Fruit fly (Drosophila melanogaster) whole organism, embryonic: ENCODE measurements around the gene orb.

Source experiments
- Abd-B ChIP-seq: fragments of 200-800 bp; sonication (Bioruptor generic); optimal IDR thresholded peaks from 2 replicates; lab custom pipeline; 2018; ENCODE audit warnings: missing biosample characterization, mild to moderate bottlenecking, missing genetic modification characterization, moderate library complexity
- Adf1 ChIP-seq: fragments of 200-800 bp; sonication (Bioruptor generic); IDR thresholded peaks from 2 replicates; pipeline ENCODE4 v1.3.6; 2022; ENCODE audit warnings: missing biosample characterization, missing genetic modification characterization
- Bgb ChIP-seq: fragments of 200-800 bp; sonication (Bioruptor generic); IDR thresholded peaks from 2 replicates; pipeline ENCODE4 v1.3.6; 2022; ENCODE audit warnings: missing biosample characterization, missing genetic modification characterization; ENCODE audit not compliant: partially characterized antibody
- CG10274 ChIP-seq: fragments of 200-800 bp; sonication (Bioruptor generic); optimal IDR thresholded peaks from 3 replicates; lab custom pipeline; 2017; ENCODE audit warnings: missing biosample characterization, mild to moderate bottlenecking, missing genetic modification characterization
- CG10543 ChIP-seq: fragments of 200-800 bp; sonication (Bioruptor generic); optimal IDR thresholded peaks from 3 replicates; lab custom pipeline; 2017; ENCODE audit warnings: missing biosample characterization, mild to moderate bottlenecking, missing genetic modification characterization, moderate library complexity
- CG11085 ChIP-seq: fragments of 200-800 bp; sonication (Bioruptor generic); IDR thresholded peaks from 2 replicates; pipeline ENCODE4 v1.3.6; 2022; ENCODE audit warnings: missing biosample characterization, missing genetic modification characterization
- CG11723 ChIP-seq: fragments of 200-800 bp; sonication (Bioruptor generic); optimal IDR thresholded peaks from 2 replicates; lab custom pipeline; 2017; ENCODE audit warnings: missing biosample characterization, mild to moderate bottlenecking, missing genetic modification characterization
- CG1233 ChIP-seq: fragments of 200-800 bp; sonication (Bioruptor generic); optimal IDR thresholded peaks from 4 replicates; lab custom pipeline; 2018; ENCODE audit warnings: missing biosample characterization, mild to moderate bottlenecking, missing genetic modification characterization
- CG12744 ChIP-seq: fragments of 200-800 bp; sonication (Bioruptor generic); optimal IDR thresholded peaks from 2 replicates; lab custom pipeline; 2016; ENCODE audit warnings: missing biosample characterization, missing genetic modification characterization
- CG12769 ChIP-seq: fragments of 200-800 bp; sonication (Bioruptor generic); optimal IDR thresholded peaks from 2 replicates; lab custom pipeline; 2019; ENCODE audit warnings: missing biosample characterization, mild to moderate bottlenecking, missing genetic modification characterization, moderate library complexity
- CG15073 ChIP-seq: fragments of 200-800 bp; sonication (Bioruptor generic); optimal IDR thresholded peaks from 2 replicates; lab custom pipeline; 2016; ENCODE audit warnings: missing biosample characterization, missing genetic modification characterization
- CG15696 ChIP-seq: fragments of 200-800 bp; sonication (Bioruptor generic); optimal IDR thresholded peaks from 2 replicates; lab custom pipeline; 2019; ENCODE audit warnings: missing biosample characterization, mild to moderate bottlenecking, missing genetic modification characterization, moderate library complexity
- CG1602 ChIP-seq: fragments of 200-800 bp; sonication (Bioruptor generic); optimal IDR thresholded peaks from 3 replicates; lab custom pipeline; 2016; ENCODE audit warnings: missing biosample characterization, missing genetic modification characterization
- CG2712 ChIP-seq: fragments of 200-800 bp; optimal IDR thresholded peaks from 3 replicates; lab custom pipeline; 2019; ENCODE audit warnings: missing biosample characterization, mild to moderate bottlenecking, missing genetic modification characterization, moderate library complexity
- CG31224 ChIP-seq: fragments of 200-800 bp; sonication (Bioruptor generic); IDR thresholded peaks from 2 replicates; pipeline ENCODE4 v1.3.6; 2022; ENCODE audit warnings: missing biosample characterization, missing genetic modification characterization
- CG32767 ChIP-seq: fragments of 200-800 bp; sonication (Bioruptor generic); IDR thresholded peaks from 2 replicates; pipeline ENCODE4 v1.3.6; 2022; ENCODE audit warnings: missing biosample characterization, missing genetic modification characterization
- CG34224 ChIP-seq: fragments of 200-800 bp; sonication (Bioruptor generic); IDR thresholded peaks from 3 replicates; pipeline ENCODE4 v1.3.6; 2022; ENCODE audit warnings: missing biosample characterization, missing genetic modification characterization; ENCODE audit not compliant: partially characterized antibody
- CG3838 ChIP-seq: fragments of 200-800 bp; sonication (Bioruptor generic); optimal IDR thresholded peaks from 3 replicates; lab custom pipeline; 2016; ENCODE audit warnings: missing biosample characterization, missing genetic modification characterization
- CG3995 ChIP-seq: fragments of 200-800 bp; sonication (Bioruptor generic); optimal IDR thresholded peaks from 3 replicates; lab custom pipeline; 2016; ENCODE audit warnings: missing biosample characterization, missing genetic modification characterization
- CHES-1-like ChIP-seq: fragments of 200-800 bp; sonication (Bioruptor generic); optimal IDR thresholded peaks from 2 replicates; lab custom pipeline; 2016; ENCODE audit warnings: missing biosample characterization, missing genetic modification characterization
- CTCF ChIP-seq: fragments of 200-800 bp; sonication (Bioruptor generic); optimal IDR thresholded peaks from 2 replicates; lab custom pipeline; 2017; ENCODE audit warnings: missing biosample characterization, mild to moderate bottlenecking, missing genetic modification characterization, moderate library complexity
- CoRest ChIP-seq: fragments of 200-800 bp; sonication (Bioruptor generic); optimal IDR thresholded peaks from 3 replicates; lab custom pipeline; 2018; ENCODE audit warnings: missing biosample characterization, mild to moderate bottlenecking, missing genetic modification characterization, moderate library complexity
- ERR ChIP-seq: fragments of 200-800 bp; sonication (Bioruptor generic); optimal IDR thresholded peaks from 2 replicates; lab custom pipeline; 2016; ENCODE audit warnings: missing biosample characterization, missing genetic modification characterization
- Elba2 ChIP-seq: fragments of 200-800 bp; sonication (Bioruptor generic); optimal IDR thresholded peaks from 3 replicates; lab custom pipeline; 2016; ENCODE audit warnings: missing biosample characterization, missing genetic modification characterization
- Ets97D ChIP-seq: fragments of 200-800 bp; sonication (Bioruptor generic); optimal IDR thresholded peaks from 3 replicates; lab custom pipeline; 2016; ENCODE audit warnings: missing biosample characterization, missing genetic modification characterization
- GATAe ChIP-seq: fragments of 200-800 bp; sonication (Bioruptor generic); conservative IDR thresholded peaks from 2 replicates; pipeline ENCODE4 v1.3.6; 2022; ENCODE audit warnings: missing biosample characterization, missing genetic modification characterization
- HLH54F ChIP-seq: fragments of 200-800 bp; sonication (Bioruptor generic); optimal IDR thresholded peaks from 3 replicates; lab custom pipeline; 2016; ENCODE audit warnings: missing biosample characterization, missing genetic modification characterization
- HmgD ChIP-seq: fragments of 200-800 bp; sonication (Bioruptor generic); optimal IDR thresholded peaks from 3 replicates; lab custom pipeline; 2016; ENCODE audit warnings: missing biosample characterization, missing genetic modification characterization
- Hsf ChIP-seq: fragments of 200-800 bp; sonication (Bioruptor generic); optimal IDR thresholded peaks from 3 replicates; lab custom pipeline; 2016; ENCODE audit warnings: missing biosample characterization, missing genetic modification characterization
- Kr ChIP-seq: fragments of 200-800 bp; sonication (Bioruptor generic); optimal IDR thresholded peaks from 2 replicates; lab custom pipeline; 2017; ENCODE audit warnings: missing biosample characterization, mild to moderate bottlenecking, missing genetic modification characterization
- MBD-R2 ChIP-seq: fragments of 200-800 bp; sonication (Bioruptor generic); IDR thresholded peaks from 2 replicates; pipeline ENCODE4 v1.3.6; 2022; ENCODE audit warnings: missing biosample characterization, missing genetic modification characterization
- Scr ChIP-seq: fragments of 200-800 bp; sonication (Bioruptor generic); IDR thresholded peaks from 2 replicates; pipeline ENCODE4 v1.3.6; 2022; ENCODE audit warnings: missing biosample characterization, missing genetic modification characterization; ENCODE audit not compliant: partially characterized antibody
- YL-1 ChIP-seq: fragments of 200-800 bp; sonication (Bioruptor generic); optimal IDR thresholded peaks from 3 replicates; lab custom pipeline; 2017; ENCODE audit warnings: missing biosample characterization, mild to moderate bottlenecking, missing genetic modification characterization
- ab ChIP-seq: fragments of 200-800 bp; sonication (Bioruptor generic); optimal IDR thresholded peaks from 2 replicates; lab custom pipeline; 2016; ENCODE audit warnings: missing biosample characterization, missing genetic modification characterization
- ac ChIP-seq: fragments of 200-800 bp; sonication (Bioruptor generic); optimal IDR thresholded peaks from 3 replicates; lab custom pipeline; 2017; ENCODE audit warnings: missing biosample characterization, mild to moderate bottlenecking, missing genetic modification characterization
- ash1 ChIP-seq: fragments of 200-800 bp; sonication (Bioruptor generic); optimal IDR thresholded peaks from 2 replicates; lab custom pipeline; 2018; ENCODE audit warnings: missing biosample characterization, mild to moderate bottlenecking, missing genetic modification characterization
- chn ChIP-seq: fragments of 200-800 bp; sonication (Bioruptor generic); optimal IDR thresholded peaks from 2 replicates; lab custom pipeline; 2016; ENCODE audit warnings: missing biosample characterization, missing genetic modification characterization
- croc ChIP-seq: fragments of 200-800 bp; sonication (Bioruptor generic); conservative IDR thresholded peaks from 3 replicates; pipeline ENCODE4 v1.3.6; 2022; ENCODE audit warnings: missing biosample characterization, missing genetic modification characterization
- dan ChIP-seq: fragments of 200-800 bp; sonication (Bioruptor generic); IDR thresholded peaks from 2 replicates; pipeline ENCODE4 v1.3.6; 2022; ENCODE audit warnings: missing biosample characterization, missing genetic modification characterization
- emc ChIP-seq: fragments of 200-800 bp; sonication (Bioruptor generic); optimal IDR thresholded peaks from 2 replicates; lab custom pipeline; 2016; ENCODE audit warnings: missing biosample characterization, missing genetic modification characterization
- ham ChIP-seq: fragments of 200-800 bp; sonication (Bioruptor generic); IDR thresholded peaks from 2 replicates; pipeline ENCODE4 v1.3.6; 2022; ENCODE audit warnings: missing biosample characterization, missing genetic modification characterization
- hkb ChIP-seq, 2 experiments: fragments of 200-800 bp in 1 of 2; fragments of >200 bp in 1 of 2; sonication (Bioruptor generic) in 1 of 2; IDR thresholded peaks in 1 of 2; optimal IDR thresholded peaks in 1 of 2; 2 replicates each; pipeline versions ENCODE4 v1.3.6 to Lab custom; 2017 to 2022; ENCODE audit warnings: missing biosample characterization in 1 of 2, missing genetic modification characterization in 1 of 2
- jing ChIP-seq: fragments of 200-800 bp; sonication (Bioruptor generic); optimal IDR thresholded peaks from 2 replicates; lab custom pipeline; 2018; ENCODE audit warnings: missing biosample characterization, mild to moderate bottlenecking, missing genetic modification characterization
- lov ChIP-seq, 2 experiments: fragments of 200-800 bp in 1 of 2; fragments of >200 bp in 1 of 2; sonication (Bioruptor generic) in 1 of 2; IDR thresholded peaks in 1 of 2; optimal IDR thresholded peaks in 1 of 2; 2 replicates in 1 of 2; 3 replicates in 1 of 2; pipeline versions ENCODE4 v1.3.6 to Lab custom; 2017 to 2022; ENCODE audit warnings: missing biosample characterization in 1 of 2, missing genetic modification characterization in 1 of 2
- nerfin-1 ChIP-seq: fragments of 200-800 bp; sonication (Bioruptor generic); optimal IDR thresholded peaks from 3 replicates; lab custom pipeline; 2019; ENCODE audit warnings: missing biosample characterization, mild to moderate bottlenecking, missing genetic modification characterization, moderate library complexity
- nom ChIP-seq: fragments of 200-800 bp; sonication (Bioruptor generic); optimal IDR thresholded peaks from 2 replicates; lab custom pipeline; 2017; ENCODE audit warnings: missing biosample characterization, missing genetic modification characterization, mild to moderate bottlenecking, moderate library complexity, missing genetic modification reagents
- oc ChIP-seq: fragments of 200-800 bp; sonication (Bioruptor generic); optimal IDR thresholded peaks from 2 replicates; lab custom pipeline; 2018; ENCODE audit warnings: missing biosample characterization, mild to moderate bottlenecking, missing genetic modification characterization, moderate library complexity
- ro ChIP-seq: fragments of 200-800 bp; sonication (Bioruptor generic); IDR thresholded peaks from 2 replicates; pipeline ENCODE4 v1.3.6; 2022; ENCODE audit warnings: missing biosample characterization, missing genetic modification characterization
- sens ChIP-seq: fragments of 200-800 bp; sonication (Bioruptor generic); peaks from one replicate; lab custom pipeline; 2016; ENCODE audit warnings: missing biosample characterization, missing genetic modification characterization
- tgo ChIP-seq: fragments of 200-800 bp; sonication (Bioruptor generic); IDR thresholded peaks from 3 replicates; pipeline ENCODE4 v1.3.6; 2022; ENCODE audit warnings: missing biosample characterization, missing genetic modification characterization

The orb gene

DNA sequence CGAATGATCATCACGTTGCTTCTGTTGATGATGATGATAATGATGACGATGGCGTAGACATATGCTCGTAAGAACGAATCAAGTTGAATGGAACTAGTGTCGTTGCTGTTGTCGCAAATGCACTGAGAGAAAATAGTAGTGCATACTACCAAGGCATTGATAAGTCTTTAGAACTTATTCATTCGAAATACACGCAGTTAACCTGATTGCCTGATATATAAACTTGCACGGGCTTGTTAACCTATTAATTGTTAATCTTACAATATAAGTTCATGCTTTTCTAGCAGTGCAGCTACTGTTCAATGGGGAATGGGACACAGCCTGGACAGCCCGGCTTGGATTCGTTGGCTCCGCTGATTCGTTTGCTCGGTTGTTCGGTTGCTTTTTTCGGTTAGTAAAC, 45.6 kb upstream of the orb start (continued):
- TF ChIP-seq CG15696 (peak; percentile 84), Elba2 (no peak), CoRest (tag; lab: Kevin White, UChicago) (peak; percentile 86), oc (tag; lab: Kevin White, UChicago) (peak; percentile 72), CG11723 (peak; percentile 79), CG32767 (GFP tag; lab: Robert Waterston, UW) (peak; percentile 78), Adf1 (0 out of 2 replicates have a peak, but pooled peaks have one; percentile 14), CG10274 (GFP tag; lab: Kevin White, UChicago) (peak; percentile 62), nerfin-1 (tag; lab: Kevin White, UChicago) (peak; percentile 75), jing (peak; percentile 84), HmgD (GFP tag; lab: Kevin White, UChicago) (peak; percentile 37), YL-1 (GFP tag; lab: Kevin White, UChicago) (peak; percentile 38), CG11085 (0 out of 2 replicates have a peak, but pooled peaks have one; percentile 36), Bgb (GFP tag; lab: Robert Waterston, UW) (no peak), CG1233 (GFP tag; lab: Kevin White, UChicago) (peak; percentile 79), Abd-B (GFP tag; lab: Kevin White, UChicago) (peak; percentile 72), tgo (GFP tag; lab: Robert Waterston, UW) (peak; percentile 77), ERR (peak; percentile 54), CTCF (GFP tag; lab: Kevin White, UChicago) (peak; percentile 35), Ets97D (peak; percentile 63), hkb (optimal IDR thresholded peaks at IDR 0.05; lab: Kevin White, UChicago) (no peak), hkb (GFP tag; IDR thresholded peaks at IDR 0.05; lab: Robert Waterston, UW) (peak; percentile 82), GATAe (GFP tag; lab: Robert Waterston, UW) (peak; percentile 39; the same call in 1 of the 2 replicates), CG2712 (peak; percentile 94), ro (no peak), lov (optimal IDR thresholded peaks at IDR 0.05; lab: Kevin White, UChicago) (no peak), lov (GFP tag; IDR thresholded peaks at IDR 0.05; lab: Robert Waterston, UW) (peak; percentile 85), CHES-1-like (GFP tag; lab: Kevin White, UChicago) (peak; percentile 74), CG15073 (GFP tag; lab: Kevin White, UChicago) (no peak), CG3838 (peak; percentile 39), chn (GFP tag; lab: Kevin White, UChicago) (peak; percentile 89), croc (peak; percentile 74), HLH54F (GFP tag; lab: Kevin White, UChicago) (peak; percentile 74), MBD-R2 (GFP tag; lab: Robert Waterston, UW) (peak; percentile 45; the same call in 1 of the 2 replicates), CG3995 (no peak), CG1602 (GFP tag; lab: Kevin White, UChicago) (peak; percentile 78), emc (GFP tag; lab: Kevin White, UChicago) (peak; percentile 33), nom (GFP tag; lab: Kevin White, UChicago) (peak; percentile 91), Scr (GFP tag; lab: Robert Waterston, UW) (no peak), CG12744 (GFP tag; lab: Kevin White, UChicago) (peak; percentile 58), dan (GFP tag; lab: Robert Waterston, UW) (peak; percentile 65), CG12769 (peak; percentile 93), CG34224 (GFP tag; lab: Robert Waterston, UW) (no peak), CG31224 (peak; percentile 72), ash1 (GFP tag; lab: Kevin White, UChicago) (no peak), ac (GFP tag; lab: Kevin White, UChicago) (peak; percentile 67), sens (GFP tag; lab: Kevin White, UChicago) (peak; percentile 98), Hsf (peak; percentile 91), ham (GFP tag; lab: Robert Waterston, UW) (no peak), Kr (GFP tag; lab: Kevin White, UChicago) (no peak), ab (GFP tag; lab: Kevin White, UChicago) (peak; percentile 83), CG10543 (peak; percentile 12)
